Comparison of ENCODE assay signal across 4 fruit fly cellular contexts in genomic region chr2L:14556811-14557210, dm6.
A peak's percentile ranks its signal among the peaks of the same experiment; 100 is the strongest.
TF ChIP-seq lines count a peak whose summit lies in the region.

No protein-coding gene starts in this region.

- peak; percentile 28 for TF ChIP-seq CTCF in whole organism, embryonic (GFP tag; optimal IDR thresholded peaks at IDR 0.05; lab: Kevin White, UChicago)

TF ChIP-seq in whole organism, embryonic, 481 proteins besides CTCF, POLR2A, EP300 and RAD21 (continues in another document):
- TF ChIP-seq E2f1 (GFP tag; IDR thresholded peaks at IDR 0.05; lab: Robert Waterston, UW) (peak; percentile 46; the same call in 1 of the 2 replicates), lab (GFP tag; optimal IDR thresholded peaks at IDR 0.05; lab: Kevin White, UChicago) (peak; percentile 92), dan (GFP tag; IDR thresholded peaks at IDR 0.05; lab: Robert Waterston, UW) (no peak), caup (GFP tag; optimal IDR thresholded peaks at IDR 0.05; lab: Kevin White, UChicago; ENCODE audit: severe bottlenecking) (peak; percentile 85), mld (GFP tag; IDR thresholded peaks at IDR 0.05; lab: Robert Waterston, UW; ENCODE audit: partially characterized antibody) (no peak), Hr78 (GFP tag; optimal IDR thresholded peaks at IDR 0.05; lab: Kevin White, UChicago) (peak in 1 of 2 experiments; percentile 36), CG2712 (tag; optimal IDR thresholded peaks at IDR 0.05; lab: Kevin White, UChicago) (peak; percentile 75), hkb (optimal IDR thresholded peaks at IDR 0.05; lab: Kevin White, UChicago) (no peak), hkb (GFP tag; IDR thresholded peaks at IDR 0.05; lab: Robert Waterston, UW) (peak; percentile 89), CG18619 (GFP tag; optimal IDR thresholded peaks at IDR 0.05; lab: Kevin White, UChicago) (peak; percentile 88), eve (GFP tag; optimal IDR thresholded peaks at IDR 0.05; lab: Kevin White, UChicago) (peak in 1 of 2 experiments; percentile 80), yki (optimal IDR thresholded peaks at IDR 0.05; lab: Kevin White, UChicago) (no peak), ci (GFP tag; IDR thresholded peaks at IDR 0.05; lab: Robert Waterston, UW) (peak; percentile 90), Ets65A (GFP tag; lab: Kevin White, UChicago) (no peak), sr (GFP tag; IDR thresholded peaks at IDR 0.05; lab: Robert Waterston, UW) (peak; percentile 64; the same call in 2 of the 3 replicates), Dbx (GFP tag; IDR thresholded peaks at IDR 0.05; lab: Robert Waterston, UW) (peak; percentile 57; the same call in 2 of the 3 replicates), her (GFP tag; optimal IDR thresholded peaks at IDR 0.05; lab: Kevin White, UChicago) (peak; percentile 83), odd (GFP tag; optimal IDR thresholded peaks at IDR 0.05; lab: Kevin White, UChicago) (peak; percentile 86), CG32767 (GFP tag; IDR thresholded peaks at IDR 0.05; lab: Robert Waterston, UW) (peak; percentile 49; the same call in 1 of the 2 replicates), CG14667 (GFP tag; IDR thresholded peaks at IDR 0.05; lab: Robert Waterston, UW) (no peak), Nf-YA (GFP tag; IDR thresholded peaks at IDR 0.05; lab: Robert Waterston, UW) (peak; percentile 80), jigr1 (GFP tag; IDR thresholded peaks at IDR 0.05; lab: Robert Waterston, UW) (no peak)

TF ChIP-seq in whole organism, prepupa, 60 proteins besides CTCF, POLR2A, EP300 and RAD21:
- TF ChIP-seq CG6792 (GFP tag; optimal IDR thresholded peaks at IDR 0.05; lab: Kevin White, UChicago) (no peak), OdsH (GFP tag; optimal IDR thresholded peaks at IDR 0.05; lab: Kevin White, UChicago) (no peak), Lpt (GFP tag; optimal IDR thresholded peaks at IDR 0.05; lab: Kevin White, UChicago) (no peak), CG10631 (GFP tag; optimal IDR thresholded peaks at IDR 0.05; lab: Kevin White, UChicago) (peak; percentile 15), Hr38 (GFP tag; optimal IDR thresholded peaks at IDR 0.05; lab: Kevin White, UChicago) (peak; percentile 18), fkh (GFP tag; optimal IDR thresholded peaks at IDR 0.05; lab: Kevin White, UChicago) (peak; percentile 93), Eip78C (GFP tag; lab: Kevin White, UChicago) (peak; percentile 49), Met (GFP tag; optimal IDR thresholded peaks at IDR 0.05; lab: Kevin White, UChicago) (no peak)

TF ChIP-seq in whole organism, pupa, 21 proteins besides CTCF, POLR2A, EP300 and RAD21:
- TF ChIP-seq CG14655 (GFP tag; optimal IDR thresholded peaks at IDR 0.05; lab: Kevin White, UChicago) (peak; percentile 1), CG12605 (GFP tag; IDR thresholded peaks at IDR 0.05; lab: Robert Waterston, UW) (no peak), CG8301 (tag; optimal IDR thresholded peaks at IDR 0.05; lab: Kevin White, UChicago) (no peak), Ets98B (GFP tag; IDR thresholded peaks at IDR 0.05; lab: Robert Waterston, UW) (no peak), Pif1A (GFP tag; optimal IDR thresholded peaks at IDR 0.05; lab: Kevin White, UChicago) (peak; percentile 4), CG4496 (GFP tag; IDR thresholded peaks at IDR 0.05; lab: Robert Waterston, UW) (no peak), EcR (GFP tag; optimal IDR thresholded peaks at IDR 0.05; lab: Kevin White, UChicago) (no peak), CG17806 (tag; optimal IDR thresholded peaks at IDR 0.05; lab: Kevin White, UChicago) (no peak), rn (GFP tag; IDR thresholded peaks at IDR 0.05; lab: Robert Waterston, UW) (no peak), CG15710 (tag; optimal IDR thresholded peaks at IDR 0.05; lab: Kevin White, UChicago) (no peak), CG10348 (GFP tag; IDR thresholded peaks at IDR 0.05; lab: Robert Waterston, UW) (no peak), CG34367 (tag; optimal IDR thresholded peaks at IDR 0.05; lab: Kevin White, UChicago) (no peak)

TF ChIP-seq in whole organism, wandering third instar larva, 38 proteins besides CTCF, POLR2A, EP300 and RAD21:
- TF ChIP-seq sv (GFP tag; optimal IDR thresholded peaks at IDR 0.05; lab: Kevin White, UChicago): peak; percentile 81
- TF ChIP-seq psq (GFP tag; optimal IDR thresholded peaks at IDR 0.05; lab: Kevin White, UChicago): no peak

Comparison
In these comparisons a context has a peak if more than half of its experiments do, and no peak if none do; other contexts are left out.
1. Of the 7 proteins assayed by ChIP-seq in both whole organism, embryonic and whole organism, prepupa: peak only in whole organism, embryonic: Blimp-1, CG6854 and Sox102F; only in whole organism, prepupa: none; in both: none; in neither: 4.